Fruit fly (Drosophila melanogaster) whole organism, adult: Measurements from ENCODE around the gene CG4962.

Source experiments
- CG1620 ChIP-seq: fragments of 200-800 bp; sonication (Bioruptor generic); optimal IDR thresholded peaks from 2 replicates; lab custom pipeline; 2016; ENCODE audit warnings: missing biosample characterization, missing genetic modification characterization
- CG7101 ChIP-seq: fragments of 200-800 bp; sonication (Bioruptor generic); optimal IDR thresholded peaks from 2 replicates; lab custom pipeline; 2018; ENCODE audit warnings: missing biosample characterization, mild to moderate bottlenecking, missing genetic modification characterization, moderate library complexity
- Clk ChIP-seq: fragments of 200-800 bp; sonication (Bioruptor generic); optimal IDR thresholded peaks from 2 replicates; lab custom pipeline; 2017; ENCODE audit warnings: missing biosample characterization, missing genetic modification characterization
- Mnt ChIP-seq: fragments of 200-800 bp; sonication (Bioruptor generic); optimal IDR thresholded peaks from 2 replicates; lab custom pipeline; 2016; ENCODE audit warnings: missing biosample characterization, mild to moderate bottlenecking, missing genetic modification characterization
- cic ChIP-seq: fragments of 200-800 bp; sonication (Bioruptor generic); optimal IDR thresholded peaks from 2 replicates; lab custom pipeline; 2017; ENCODE audit warnings: missing biosample characterization, mild to moderate bottlenecking, missing genetic modification characterization, moderate library complexity
- ovo ChIP-seq: fragments of 200-800 bp; sonication (Bioruptor generic); optimal IDR thresholded peaks from 2 replicates; lab custom pipeline; 2016; ENCODE audit warnings: missing biosample characterization, missing genetic modification characterization
- pad ChIP-seq: fragments of 200-800 bp; sonication (Bioruptor generic); optimal IDR thresholded peaks from 3 replicates; lab custom pipeline; 2017; ENCODE audit warnings: missing biosample characterization, missing genetic modification characterization, mild to moderate bottlenecking, moderate library complexity, missing genetic modification reagents

DNA sequence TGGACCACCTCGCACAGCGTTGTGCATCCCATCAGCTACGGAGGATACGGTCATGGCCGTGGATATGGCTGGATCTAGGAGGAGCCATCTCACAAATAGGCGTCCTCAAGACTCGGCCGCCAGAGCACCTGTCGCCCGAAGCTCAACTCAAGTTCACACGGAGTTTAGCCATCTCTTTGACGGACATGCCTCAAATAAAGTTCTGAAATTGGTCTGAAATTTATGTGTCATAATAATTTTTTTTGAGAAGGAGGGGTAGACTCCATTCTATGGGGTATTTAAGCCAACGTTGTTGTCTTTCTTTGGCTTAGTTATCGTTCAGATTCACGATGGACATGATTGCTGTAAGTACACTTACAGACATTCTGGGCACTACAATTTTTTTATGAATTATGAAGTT lies 32.3 kb downstream of the CG4962 start, which contains the start of gene CG13070:
- TF ChIP-seq cic = no peak
- TF ChIP-seq pad (GFP tag; lab: Kevin White, UChicago) = no peak
- TF ChIP-seq Mnt (GFP tag; lab: Kevin White, UChicago) = no peak
- TF ChIP-seq CG7101 (tag; lab: Kevin White, UChicago) = no peak
- TF ChIP-seq CG1620 (GFP tag; lab: Kevin White, UChicago) = no peak
- no peak for TF ChIP-seq Clk (GFP tag; lab: Kevin White, UChicago)
- TF ChIP-seq ovo = no peak
